Worm (Caenorhabditis elegans): Measurements from ENCODE around the gene M163.9.

ce11 chrX:14513462-14513861, 44.1 kb downstream of the M163.9 start:
- TF ChIP-seq elt-1 (tag; optimal IDR thresholded peaks at IDR 0.05; ENCODE audit: borderline replicate concordance, insufficient read depth) = no peak
- TF ChIP-seq nhr-237 (tag; optimal IDR thresholded peaks at IDR 0.05) = no peak
- TF ChIP-seq nhr-12 (tag; optimal IDR thresholded peaks at IDR 0.05) = no peak
- peak; percentile 8 for TF ChIP-seq mep-1 (tag; optimal IDR thresholded peaks at IDR 0.05)
- no peak for TF ChIP-seq blmp-1 (tag; optimal IDR thresholded peaks at IDR 0.05)
- TF ChIP-seq lsy-2 (tag; optimal IDR thresholded peaks at IDR 0.05) = no peak
- no peak for TF ChIP-seq unc-62 (GFP tag; optimal IDR thresholded peaks at IDR 0.05)
- no peak for TF ChIP-seq elt-3 (tag; optimal IDR thresholded peaks at IDR 0.05)
